Fruit fly (Drosophila melanogaster) whole organism, embryonic: ENCODE data around the gene sws.

Experiments
- Atf3 ChIP-seq: fragments of 200-800 bp; sonication (Bioruptor generic); optimal IDR thresholded peaks from 3 replicates; lab custom pipeline; 2016; ENCODE audit warnings: missing biosample characterization, missing genetic modification characterization
- BEAF-32 ChIP-seq: fragments of 200-800 bp; sonication (Bioruptor generic); optimal IDR thresholded peaks from 3 replicates; lab custom pipeline; 2017; ENCODE audit warnings: missing biosample characterization, missing genetic modification characterization, mild to moderate bottlenecking, moderate library complexity, missing genetic modification reagents
- CG10366 ChIP-seq: fragments of 200-800 bp; sonication (Bioruptor generic); IDR thresholded peaks from 2 replicates; pipeline ENCODE4 v1.3.6; 2022; ENCODE audit warnings: missing biosample characterization, missing genetic modification characterization
- CG11695 ChIP-seq: fragments of 200-800 bp; sonication (Bioruptor generic); IDR thresholded peaks from 3 replicates; pipeline ENCODE4 v1.3.6; 2022; ENCODE audit warnings: missing biosample characterization, missing genetic modification characterization
- CG11723 ChIP-seq: fragments of 200-800 bp; sonication (Bioruptor generic); optimal IDR thresholded peaks from 2 replicates; lab custom pipeline; 2017; ENCODE audit warnings: missing biosample characterization, mild to moderate bottlenecking, missing genetic modification characterization
- CG12104 ChIP-seq: fragments of 200-800 bp; sonication (Bioruptor generic); optimal IDR thresholded peaks from 3 replicates; lab custom pipeline; 2016; ENCODE audit warnings: missing biosample characterization, missing genetic modification characterization
- CG1233 ChIP-seq: fragments of 200-800 bp; sonication (Bioruptor generic); optimal IDR thresholded peaks from 4 replicates; lab custom pipeline; 2018; ENCODE audit warnings: missing biosample characterization, mild to moderate bottlenecking, missing genetic modification characterization
- CG12391 ChIP-seq: fragments of 200-800 bp; sonication (Bioruptor generic); optimal IDR thresholded peaks from 3 replicates; lab custom pipeline; 2018; ENCODE audit warnings: missing biosample characterization, mild to moderate bottlenecking, missing genetic modification characterization, moderate library complexity
- CG12744 ChIP-seq: fragments of 200-800 bp; sonication (Bioruptor generic); optimal IDR thresholded peaks from 2 replicates; lab custom pipeline; 2016; ENCODE audit warnings: missing biosample characterization, missing genetic modification characterization
- CG14050 ChIP-seq: fragments of 200-800 bp; sonication (Bioruptor generic); IDR thresholded peaks from 3 replicates; pipeline ENCODE4 v1.3.6; 2022; ENCODE audit warnings: missing biosample characterization, missing genetic modification characterization
- CG14710 ChIP-seq: fragments of 200-800 bp; sonication (Bioruptor generic); optimal IDR thresholded peaks from 3 replicates; lab custom pipeline; 2019; ENCODE audit warnings: missing biosample characterization, mild to moderate bottlenecking, missing genetic modification characterization, moderate library complexity
- CG15601 ChIP-seq: fragments of 200-800 bp; sonication (Bioruptor generic); optimal IDR thresholded peaks from 3 replicates; lab custom pipeline; 2019; ENCODE audit warnings: missing biosample characterization, mild to moderate bottlenecking, missing genetic modification characterization, moderate library complexity
- CG15696 ChIP-seq: fragments of 200-800 bp; sonication (Bioruptor generic); optimal IDR thresholded peaks from 2 replicates; lab custom pipeline; 2019; ENCODE audit warnings: missing biosample characterization, mild to moderate bottlenecking, missing genetic modification characterization, moderate library complexity
- CG2120 ChIP-seq: fragments of 200-800 bp; sonication (Bioruptor generic); optimal IDR thresholded peaks from 3 replicates; lab custom pipeline; 2016; ENCODE audit warnings: missing biosample characterization, missing genetic modification characterization
- CG32772 ChIP-seq: fragments of 200-800 bp; sonication (Bioruptor generic); IDR thresholded peaks from 2 replicates; pipeline ENCODE4 v1.3.6; 2022; ENCODE audit warnings: missing biosample characterization, missing genetic modification characterization
- CG33213 ChIP-seq: fragments of 200-800 bp; sonication (Bioruptor generic); optimal IDR thresholded peaks from 3 replicates; lab custom pipeline; 2016; ENCODE audit warnings: missing biosample characterization, missing genetic modification characterization
- CG3407 ChIP-seq: fragments of 200-800 bp; sonication (Bioruptor generic); optimal IDR thresholded peaks from 2 replicates; lab custom pipeline; 2018; ENCODE audit warnings: missing biosample characterization, mild to moderate bottlenecking, missing genetic modification characterization
- CG34422 ChIP-seq: fragments of 200-800 bp; sonication (Bioruptor generic); IDR thresholded peaks from 3 replicates; pipeline ENCODE4 v1.3.6; 2022; ENCODE audit warnings: missing biosample characterization, missing genetic modification characterization
- CG3847 ChIP-seq: fragments of 200-800 bp; sonication (Bioruptor generic); IDR thresholded peaks from 2 replicates; pipeline ENCODE4 v1.3.6; 2022; ENCODE audit warnings: missing biosample characterization, missing genetic modification characterization
- CG6272 ChIP-seq: fragments of 200-800 bp; sonication (Bioruptor generic); IDR thresholded peaks from 2 replicates; pipeline ENCODE4 v1.3.6; 2022; ENCODE audit warnings: missing biosample characterization, missing genetic modification characterization
- CG6683 ChIP-seq: fragments of 200-800 bp; sonication (Bioruptor generic); optimal IDR thresholded peaks from 2 replicates; lab custom pipeline; 2017; ENCODE audit warnings: missing biosample characterization, mild to moderate bottlenecking, missing genetic modification characterization, missing genetic modification reagents
- CG7372 ChIP-seq: fragments of 200-800 bp; sonication (Bioruptor generic); IDR thresholded peaks from 2 replicates; pipeline ENCODE4 v1.3.6; 2022; ENCODE audit warnings: missing biosample characterization, missing genetic modification characterization
- CG8944 ChIP-seq: fragments of 200-800 bp; sonication (Bioruptor generic); optimal IDR thresholded peaks from 3 replicates; lab custom pipeline; 2016; ENCODE audit warnings: missing biosample characterization, missing genetic modification characterization
- Camta ChIP-seq: fragments of 200-800 bp; sonication (Bioruptor generic); optimal IDR thresholded peaks from 2 replicates; lab custom pipeline; 2016; ENCODE audit warnings: missing biosample characterization, missing genetic modification characterization
- D19A ChIP-seq: fragments of 200-800 bp; optimal IDR thresholded peaks from 3 replicates; lab custom pipeline; 2019; ENCODE audit warnings: missing biosample characterization, mild to moderate bottlenecking, missing genetic modification characterization, moderate library complexity
- HHEX ChIP-seq: fragments of 200-800 bp; sonication (Bioruptor generic); optimal IDR thresholded peaks from 3 replicates; lab custom pipeline; 2017; ENCODE audit warnings: missing biosample characterization, mild to moderate bottlenecking, missing genetic modification characterization, missing genetic modification reagents
- HLH4C ChIP-seq: fragments of 200-800 bp; sonication (Bioruptor generic); IDR thresholded peaks from 3 replicates; pipeline ENCODE4 v1.3.6; 2022; ENCODE audit warnings: missing biosample characterization, missing genetic modification characterization; ENCODE audit not compliant: partially characterized antibody
- Hmx ChIP-seq: fragments of 200-800 bp; sonication (Bioruptor generic); optimal IDR thresholded peaks from 2 replicates; lab custom pipeline; 2016; ENCODE audit warnings: missing biosample characterization, missing genetic modification characterization
- Hr39 ChIP-seq: fragments of >200 bp; optimal IDR thresholded peaks from 2 replicates; lab custom pipeline; 2017
- Hr51 ChIP-seq, 2 experiments: fragments of 200-800 bp; sonication (Bioruptor generic); optimal IDR thresholded peaks; 2 replicates in 1 of 2; 3 replicates in 1 of 2; lab custom pipeline; 2016 to 2018; ENCODE audit warnings: missing biosample characterization in 2 of 2, missing genetic modification characterization in 2 of 2, mild to moderate bottlenecking in 1 of 2, moderate library complexity in 1 of 2
- Hsf ChIP-seq: fragments of 200-800 bp; sonication (Bioruptor generic); optimal IDR thresholded peaks from 3 replicates; lab custom pipeline; 2016; ENCODE audit warnings: missing biosample characterization, missing genetic modification characterization
- MBD-R2 ChIP-seq: fragments of 200-800 bp; sonication (Bioruptor generic); IDR thresholded peaks from 2 replicates; pipeline ENCODE4 v1.3.6; 2022; ENCODE audit warnings: missing biosample characterization, missing genetic modification characterization
- Mes4 ChIP-seq: fragments of 200-800 bp; sonication (Bioruptor generic); optimal IDR thresholded peaks from 2 replicates; lab custom pipeline; 2016; ENCODE audit warnings: missing biosample characterization, missing genetic modification characterization
- NfI ChIP-seq: fragments of 200-800 bp; sonication (Bioruptor generic); optimal IDR thresholded peaks from 3 replicates; lab custom pipeline; 2018; ENCODE audit warnings: missing biosample characterization, mild to moderate bottlenecking, missing genetic modification characterization, moderate library complexity
- TFAM ChIP-seq: fragments of 200-800 bp; sonication (Bioruptor generic); optimal IDR thresholded peaks from 2 replicates; lab custom pipeline; 2017; ENCODE audit warnings: missing biosample characterization, missing genetic modification characterization, inconsistent platforms
- Xbp1 ChIP-seq: fragments of 200-800 bp; sonication (Bioruptor generic); optimal IDR thresholded peaks from 3 replicates; lab custom pipeline; 2016; ENCODE audit warnings: missing biosample characterization, mild to moderate bottlenecking, missing genetic modification characterization
- crc ChIP-seq: fragments of 200-800 bp; sonication (Bioruptor generic); optimal IDR thresholded peaks from 2 replicates; lab custom pipeline; 2016; ENCODE audit warnings: missing biosample characterization, missing genetic modification characterization
- emc ChIP-seq: fragments of 200-800 bp; sonication (Bioruptor generic); optimal IDR thresholded peaks from 2 replicates; lab custom pipeline; 2016; ENCODE audit warnings: missing biosample characterization, missing genetic modification characterization
- ems ChIP-seq: fragments of 200-800 bp; sonication (Bioruptor generic); optimal IDR thresholded peaks from 3 replicates; lab custom pipeline; 2016; ENCODE audit warnings: missing biosample characterization, missing genetic modification characterization
- grau ChIP-seq: fragments of 200-800 bp; optimal IDR thresholded peaks from 3 replicates; lab custom pipeline; 2019; ENCODE audit warnings: missing biosample characterization, mild to moderate bottlenecking, missing genetic modification characterization, moderate library complexity
- hb ChIP-seq: fragments of 200-800 bp; sonication (Bioruptor generic); IDR thresholded peaks from 3 replicates; pipeline ENCODE4 v1.3.6; 2022; ENCODE audit warnings: missing biosample characterization, missing genetic modification characterization; ENCODE audit not compliant: partially characterized antibody
- kah ChIP-seq: fragments of 200-800 bp; sonication (Bioruptor generic); optimal IDR thresholded peaks from 2 replicates; lab custom pipeline; 2018; ENCODE audit warnings: missing biosample characterization, mild to moderate bottlenecking, missing genetic modification characterization
- nau ChIP-seq: fragments of 200-800 bp; sonication (Bioruptor generic); optimal IDR thresholded peaks from 3 replicates; lab custom pipeline; 2017; ENCODE audit warnings: missing biosample characterization, mild to moderate bottlenecking, missing genetic modification characterization, missing genetic modification reagents
- otp ChIP-seq: fragments of 200-800 bp; sonication (Bioruptor generic); IDR thresholded peaks from 3 replicates; pipeline ENCODE4, ENCODE4 v1.3.6; 2022; ENCODE audit warnings: missing biosample characterization, missing genetic modification characterization
- phol ChIP-seq: fragments of 200-800 bp; sonication (Bioruptor generic); optimal IDR thresholded peaks from 3 replicates; lab custom pipeline; 2018; ENCODE audit warnings: missing biosample characterization, mild to moderate bottlenecking, missing genetic modification characterization, moderate library complexity
- ro ChIP-seq: fragments of 200-800 bp; sonication (Bioruptor generic); IDR thresholded peaks from 2 replicates; pipeline ENCODE4 v1.3.6; 2022; ENCODE audit warnings: missing biosample characterization, missing genetic modification characterization
- sna ChIP-seq: fragments of 200-800 bp; sonication (Bioruptor generic); IDR thresholded peaks from 2 replicates; pipeline ENCODE4 v1.3.6; 2022; ENCODE audit warnings: missing biosample characterization, missing genetic modification characterization; ENCODE audit not compliant: partially characterized antibody
- sqz ChIP-seq: fragments of 200-800 bp; sonication (Bioruptor generic); optimal IDR thresholded peaks from 3 replicates; lab custom pipeline; 2018; ENCODE audit warnings: missing biosample characterization, mild to moderate bottlenecking, missing genetic modification characterization
- tgo ChIP-seq: fragments of 200-800 bp; sonication (Bioruptor generic); IDR thresholded peaks from 3 replicates; pipeline ENCODE4 v1.3.6; 2022; ENCODE audit warnings: missing biosample characterization, missing genetic modification characterization
- tin ChIP-seq: fragments of 200-800 bp; sonication (Bioruptor generic); optimal IDR thresholded peaks from 3 replicates; lab custom pipeline; 2016; ENCODE audit warnings: missing biosample characterization, missing genetic modification characterization
- usp ChIP-seq: fragments of >200 bp; optimal IDR thresholded peaks from 2 replicates; lab custom pipeline; 2017; ENCODE audit warnings: missing biosample characterization, missing genetic modification characterization

Gene sws

DNA sequence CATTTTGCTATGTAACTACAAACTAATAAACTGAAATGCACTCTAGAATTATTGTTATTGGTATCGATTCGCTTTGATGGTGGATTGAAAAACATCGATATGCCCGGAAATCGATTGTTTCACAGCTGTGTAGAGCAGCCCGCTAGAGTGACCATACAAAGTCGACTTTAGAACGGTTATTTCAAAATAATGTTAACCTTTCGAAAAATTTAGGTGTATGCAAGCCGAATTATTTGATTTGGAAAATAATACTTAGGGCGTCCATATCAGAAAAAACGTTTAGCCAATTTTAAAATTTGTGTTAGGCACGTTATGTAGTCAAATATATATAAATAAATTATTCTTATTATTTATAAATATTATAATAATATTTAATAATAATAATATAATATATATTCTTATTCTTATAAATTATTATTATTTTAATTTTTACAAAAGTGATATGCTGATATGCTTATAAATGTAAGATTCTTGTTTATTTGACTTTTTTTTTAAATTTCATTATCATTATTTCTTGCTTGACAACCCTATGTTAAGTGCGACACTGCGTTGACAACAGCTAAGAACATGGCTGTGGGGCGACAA, at the start of gene sws (continued):
- TF ChIP-seq CG11723 (GFP tag; lab: Kevin White, UChicago) (no peak), Hmx (GFP tag; lab: Kevin White, UChicago) (no peak), CG33213 (no peak), CG32772 (GFP tag; lab: Robert Waterston, UW) (no peak), CG2120 (GFP tag; lab: Kevin White, UChicago) (peak; percentile 50), CG34422 (GFP tag; lab: Robert Waterston, UW) (no peak), hb (GFP tag; lab: Robert Waterston, UW) (no peak; the same call in 2 of the 3 replicates), Mes4 (GFP tag; lab: Kevin White, UChicago) (no peak), Hsf (no peak), Atf3 (GFP tag; lab: Kevin White, UChicago) (no peak), CG6683 (GFP tag; lab: Kevin White, UChicago) (no peak), tin (GFP tag; lab: Kevin White, UChicago) (peak; percentile 19), CG12391 (peak; percentile 61), kah (GFP tag; lab: Kevin White, UChicago) (no peak), CG12744 (GFP tag; lab: Kevin White, UChicago) (no peak), TFAM (GFP tag; lab: Kevin White, UChicago) (no peak), tgo (GFP tag; lab: Robert Waterston, UW) (no peak), usp (GFP tag; lab: Kevin White, UChicago) (no peak), CG6272 (no peak), emc (GFP tag; lab: Kevin White, UChicago) (no peak), grau (tag; lab: Kevin White, UChicago) (peak; percentile 53), D19A (tag; lab: Kevin White, UChicago) (peak; percentile 17), CG3407 (no peak), CG14710 (tag; lab: Kevin White, UChicago) (peak; percentile 61), crc (GFP tag; lab: Kevin White, UChicago) (no peak), sna (GFP tag; lab: Robert Waterston, UW) (peak; percentile 45), CG15696 (tag; lab: Kevin White, UChicago) (no peak), otp (no peak), HHEX (GFP tag; lab: Kevin White, UChicago) (peak; percentile 38), sqz (GFP tag; lab: Kevin White, UChicago) (no peak), Xbp1 (GFP tag; lab: Kevin White, UChicago) (peak; percentile 43), CG14050 (GFP tag; lab: Robert Waterston, UW) (no peak), CG3847 (GFP tag; lab: Robert Waterston, UW) (no peak; the same call in 1 of the 2 replicates), Camta (GFP tag; lab: Kevin White, UChicago) (no peak), CG10366 (GFP tag; lab: Robert Waterston, UW) (peak; percentile 12; the same call in 1 of the 2 replicates), phol (tag; lab: Kevin White, UChicago) (peak; percentile 59), Hr39 (lab: Kevin White, UChicago) (no peak), CG7372 (no peak), NfI (GFP tag; lab: Kevin White, UChicago) (peak; percentile 19), CG8944 (GFP tag; lab: Kevin White, UChicago) (no peak), MBD-R2 (GFP tag; lab: Robert Waterston, UW) (no peak), nau (GFP tag; lab: Kevin White, UChicago) (no peak), HLH4C (peak; percentile 75), Hr51 (GFP tag; optimal IDR thresholded peaks at IDR 0.05; lab: Kevin White, UChicago) (peak in 1 of 2 experiments; percentile 64), ro (GFP tag; lab: Robert Waterston, UW) (no peak), CG11695 (GFP tag; lab: Robert Waterston, UW) (0 out of 3 replicates have a peak, but pooled peaks have one; percentile 17), CG15601 (tag; lab: Kevin White, UChicago) (peak; percentile 27), CG1233 (peak; percentile 32), CG12104 (GFP tag; lab: Kevin White, UChicago) (peak; percentile 41), BEAF-32 (peak; percentile 74), ems (no peak)
